Fruit fly (Drosophila melanogaster) Kc167 (cell line): ENCODE measurements around the gene CG15517.
"Not testable (repeated sequence)": the region's sequence is repeated elsewhere in the genome, so short reads cannot be mapped to it uniquely, and the experiment has no call there.

Experiments
- Myc ChIP-seq: fragments of >200 bp; optimal IDR thresholded peaks from 2 replicates; lab custom pipeline; 2017; ENCODE audit warnings: missing external identifiers
- Sin3A ChIP-seq: fragments of >200 bp; optimal IDR thresholded peaks from 2 replicates; lab custom pipeline; 2018; ENCODE audit warnings: missing external identifiers
- h ChIP-seq: fragments of >200 bp; optimal IDR thresholded peaks from 3 replicates; lab custom pipeline; 2018; ENCODE audit warnings: missing external identifiers
- insv ChIP-seq: fragments of >200 bp; optimal IDR thresholded peaks from 3 replicates; lab custom pipeline; 2018; ENCODE audit warnings: missing external identifiers
- psq ChIP-seq: fragments of >200 bp; optimal IDR thresholded peaks from 2 replicates; lab custom pipeline; 2017; ENCODE audit warnings: missing external identifiers
- ttk ChIP-seq: sonication (Bioruptor generic); optimal IDR thresholded peaks from 2 replicates; lab custom pipeline; 2017; ENCODE audit warnings: missing external identifiers

The CG15517 gene

dm6 chr3R:29903775-29904356 is at the start of gene CG15517:
Gene CG15517 (minus strand): TSS chr3R:29903825.
- TF ChIP-seq Sin3A (no peak), psq (lab: Kevin White, UChicago) (no peak), h (lab: Kevin White, UChicago) (no peak)

dm6 chr3R:29935756-29936155 is 32.1 kb upstream of the CG15517 start, which contains the start of the genes eIF2Balpha and Vps13B:
Gene eIF2Balpha (minus strand): TSS chr3R:29935888.
Gene Vps13B (plus strand): TSS chr3R:29935978.
- TF ChIP-seq h (lab: Kevin White, UChicago) (no peak), Myc (lab: Kevin White, UChicago) (no peak), ttk (lab: Kevin White, UChicago) (no peak), insv (lab: Kevin White, UChicago) (no peak), Sin3A (no peak), psq (lab: Kevin White, UChicago) (no peak)

dm6 chr3R:29933007-29933464 is 29.4 kb upstream of the CG15517 start, which contains the start of the genes Cog7, CG42557 and CG42558:
Gene Cog7 (minus strand): TSS chr3R:29933057.
Gene CG42557 (plus strand): TSS chr3R:29933287.
Gene CG42558 (plus strand): TSS chr3R:29933287.
- TF ChIP-seq ttk (lab: Kevin White, UChicago) (no peak), psq (lab: Kevin White, UChicago) (no peak)

dm6 chr3R:29930286-29930685 is 26.7 kb upstream of the CG15517 start, which contains the start of gene alpha-Man-Ic:
Gene alpha-Man-Ic (minus strand): TSS chr3R:29930386.
- TF ChIP-seq Myc (lab: Kevin White, UChicago) (no peak), insv (lab: Kevin White, UChicago) (no peak), h (lab: Kevin White, UChicago) (no peak), psq (lab: Kevin White, UChicago) (no peak), Sin3A (no peak)

- TF ChIP-seq Myc (lab: Kevin White, UChicago) = no peak
- no peak for TF ChIP-seq psq (lab: Kevin White, UChicago)
- TF ChIP-seq h (lab: Kevin White, UChicago) = no peak
- no peak for TF ChIP-seq Sin3A
- TF ChIP-seq ttk (lab: Kevin White, UChicago) = no peak
- no peak for TF ChIP-seq insv (lab: Kevin White, UChicago)
Observed at dm6 chr3R:29926955-29927354, 23.3 kb upstream of the CG15517 start, which contains the start of gene CG15522. Gene CG15522 (plus strand): TSS chr3R:29927255.

dm6 chr3R:29926089-29926488 is 22.5 kb upstream of the CG15517 start, which contains the start of gene Jon99Ci:
Gene Jon99Ci (minus strand): TSS chr3R:29926189.
- TF ChIP-seq Myc (lab: Kevin White, UChicago) (no peak), h (lab: Kevin White, UChicago) (no peak), insv (lab: Kevin White, UChicago) (no peak), psq (lab: Kevin White, UChicago) (no peak), ttk (lab: Kevin White, UChicago) (no peak), Sin3A (no peak)

dm6 chr3R:29924515-29924914 is 20.9 kb upstream of the CG15517 start, which contains the start of gene Jon99Cii:
Gene Jon99Cii (minus strand): TSS chr3R:29924615.
- not testable (repeated sequence) for TF ChIP-seq h, Myc, psq (lab: Kevin White, UChicago)

dm6 chr3R:29921916-29922315 is 18.3 kb upstream of the CG15517 start, which contains the start of gene Jon99Ciii:
Gene Jon99Ciii (plus strand): TSS chr3R:29922216.
- not testable (repeated sequence) for TF ChIP-seq h, psq, insv (lab: Kevin White, UChicago)

- no peak for TF ChIP-seq Sin3A
- no peak for TF ChIP-seq Myc (lab: Kevin White, UChicago)
- TF ChIP-seq h (lab: Kevin White, UChicago) = no peak
- TF ChIP-seq insv (lab: Kevin White, UChicago) = no peak
- no peak for TF ChIP-seq psq (lab: Kevin White, UChicago)
- no peak for TF ChIP-seq ttk (lab: Kevin White, UChicago)
Observed at dm6 chr3R:29920189-29920588, 16.6 kb upstream of the CG15517 start, which contains the start of gene trp. Gene trp (minus strand): TSS chr3R:29920289.

dm6 chr3R:29914246-29914645 is 10.6 kb upstream of the CG15517 start, which contains the start of gene Capa:
Gene Capa (minus strand): TSS chr3R:29914346.
- TF ChIP-seq Sin3A (no peak), insv (lab: Kevin White, UChicago) (no peak), h (lab: Kevin White, UChicago) (no peak), psq (lab: Kevin White, UChicago) (no peak), ttk (lab: Kevin White, UChicago) (no peak), Myc (lab: Kevin White, UChicago) (no peak)

- TF ChIP-seq Sin3A = no peak
- TF ChIP-seq psq (lab: Kevin White, UChicago) = no peak
- no peak for TF ChIP-seq Myc (lab: Kevin White, UChicago)
- no peak for TF ChIP-seq insv (lab: Kevin White, UChicago)
- TF ChIP-seq ttk (lab: Kevin White, UChicago) = no peak
Observed at dm6 chr3R:29907601-29908175, 4.1 kb upstream of the CG15517 start, which contains the start of gene CG31036. Gene CG31036 (plus strand): TSS chr3R:29908107.

dm6 chr3R:29905164-29905563 is 1.5 kb upstream of the CG15517 start, which contains the start of gene CG15515:
Gene CG15515 (plus strand): TSS chr3R:29905464.
- no peak for TF ChIP-seq ttk (lab: Kevin White, UChicago)
- TF ChIP-seq insv (lab: Kevin White, UChicago) = no peak
- TF ChIP-seq h (lab: Kevin White, UChicago) = no peak
- TF ChIP-seq Sin3A = no peak
- no peak for TF ChIP-seq Myc (lab: Kevin White, UChicago)
- no peak for TF ChIP-seq psq (lab: Kevin White, UChicago)
